ENCODE assay signal across 2 fruit fly cellular contexts in the genomic region with DNA sequence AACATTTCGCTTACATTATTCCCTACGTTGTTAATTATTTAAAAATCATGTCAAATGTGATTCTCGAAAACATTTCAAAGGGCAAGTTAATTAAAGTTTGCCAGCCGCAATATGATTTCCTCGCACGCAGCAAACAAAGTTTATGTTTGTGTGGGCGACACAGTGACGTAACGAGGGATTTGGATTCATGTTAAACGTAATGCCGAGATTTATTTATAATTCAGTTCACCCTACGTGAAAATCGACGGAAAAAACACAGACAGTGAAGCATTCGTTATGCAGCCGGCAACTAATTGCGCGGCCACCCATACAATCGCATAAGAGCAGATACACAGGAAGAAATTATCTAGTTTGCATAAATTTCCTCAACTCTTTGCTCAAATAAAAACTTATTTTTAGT.
TF ChIP-seq lines count a peak whose summit lies in the region.

No protein-coding gene starts in this region.

- no peak for TF ChIP-seq CTCF in whole organism, embryonic (GFP tag; optimal IDR thresholded peaks at IDR 0.05; lab: Kevin White, UChicago)

TF ChIP-seq in whole organism, embryonic, 481 proteins besides CTCF, POLR2A, EP300 and RAD21:
- TF ChIP-seq chif (GFP tag; optimal IDR thresholded peaks at IDR 0.05; lab: Kevin White, UChicago) = no peak
- TF ChIP-seq HLH4C (GFP tag; IDR thresholded peaks at IDR 0.05; lab: Robert Waterston, UW; ENCODE audit: partially characterized antibody) = no peak
- TF ChIP-seq run (tag; optimal IDR thresholded peaks at IDR 0.05; lab: Kevin White, UChicago) = no peak
- no peak for TF ChIP-seq Hand (GFP tag; optimal IDR thresholded peaks at IDR 0.05; lab: Kevin White, UChicago)
- TF ChIP-seq CG34422 (GFP tag; IDR thresholded peaks at IDR 0.05; lab: Robert Waterston, UW) = no peak
- TF ChIP-seq zfh2 (GFP tag; optimal IDR thresholded peaks at IDR 0.05; lab: Kevin White, UChicago) = no peak
- no peak for TF ChIP-seq CG30403 (GFP tag; optimal IDR thresholded peaks at IDR 0.05; lab: Kevin White, UChicago)
- TF ChIP-seq usp (GFP tag; optimal IDR thresholded peaks at IDR 0.05; lab: Kevin White, UChicago) = no peak
- peak; percentile 51; the same call in 1 of the 3 replicates for TF ChIP-seq sr (GFP tag; IDR thresholded peaks at IDR 0.05; lab: Robert Waterston, UW)
- no peak for TF ChIP-seq sisA (GFP tag; IDR thresholded peaks at IDR 0.05; lab: Robert Waterston, UW)
- TF ChIP-seq bab2 (GFP tag; optimal IDR thresholded peaks at IDR 0.05; lab: Kevin White, UChicago) = no peak
- TF ChIP-seq CG8290 (GFP tag; optimal IDR thresholded peaks at IDR 0.05; lab: Kevin White, UChicago) = no peak
- no peak for TF ChIP-seq CG8290 (tag; optimal IDR thresholded peaks at IDR 0.05; lab: Kevin White, UChicago)
- peak; percentile 62 for TF ChIP-seq sens (GFP tag; lab: Kevin White, UChicago)
- peak; percentile 18; the same call in 1 of the 2 replicates for TF ChIP-seq stc (GFP tag; IDR thresholded peaks at IDR 0.05; lab: Robert Waterston, UW)
- no peak for TF ChIP-seq CG17385 (GFP tag; optimal IDR thresholded peaks at IDR 0.05; lab: Kevin White, UChicago)
- TF ChIP-seq Pdp1 (GFP tag; optimal IDR thresholded peaks at IDR 0.05; lab: Kevin White, UChicago) = peak in 1 of 2 experiments; percentile 52
- no peak for TF ChIP-seq CG18599 (GFP tag; optimal IDR thresholded peaks at IDR 0.05; lab: Kevin White, UChicago)
TF ChIP-seq in whole organism, embryonic: peak in this region for 4.

TF ChIP-seq in whole organism, pupa, 21 proteins besides CTCF, POLR2A, EP300 and RAD21:
- no peak for TF ChIP-seq Snoo (tag; optimal IDR thresholded peaks at IDR 0.05; lab: Kevin White, UChicago)
- no peak for TF ChIP-seq D1 (tag; optimal IDR thresholded peaks at IDR 0.05; lab: Kevin White, UChicago)
- 0 out of 2 replicates have a peak, but pooled peaks have one; percentile 24 for TF ChIP-seq CG32121 (GFP tag; IDR thresholded peaks at IDR 0.05; lab: Robert Waterston, UW)
- no peak for TF ChIP-seq CG9948 (tag; optimal IDR thresholded peaks at IDR 0.05; lab: Kevin White, UChicago)
- no peak for TF ChIP-seq Pif1A (GFP tag; optimal IDR thresholded peaks at IDR 0.05; lab: Kevin White, UChicago)
